Worm (Caenorhabditis elegans): ENCODE results near the gene clc-22.

DNA sequence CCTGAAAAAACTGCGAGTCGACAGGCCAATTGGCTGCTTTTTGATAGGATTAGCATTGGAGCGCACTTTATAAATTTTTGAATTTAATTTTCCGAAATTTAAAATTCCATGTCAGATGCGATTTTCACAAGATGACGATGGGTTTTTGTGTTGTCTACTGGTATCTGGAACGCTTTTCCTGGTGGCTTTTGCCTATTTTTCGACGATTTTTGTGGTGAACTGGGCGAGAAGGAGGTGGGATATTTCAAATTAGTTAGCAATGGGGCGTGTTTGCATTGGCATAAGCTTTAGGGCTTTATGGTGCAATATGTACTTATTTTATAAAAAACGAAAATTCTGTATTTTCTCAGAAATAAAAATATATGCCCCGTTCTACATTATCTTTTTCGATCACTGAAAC is 23.7 kb downstream of the clc-22 start, which contains the start of gene K10G6.9:
- TF ChIP-seq unc-42 (tag; optimal IDR thresholded peaks at IDR 0.05) (no peak), ceh-48 (tag; optimal IDR thresholded peaks at IDR 0.05) (no peak), unc-86 (tag; optimal IDR thresholded peaks at IDR 0.05) (no peak), ama-1 (optimal IDR thresholded peaks at IDR 0.05) (no peak), fax-1 (tag; optimal IDR thresholded peaks at IDR 0.05) (no peak), tbx-7 (tag; optimal IDR thresholded peaks at IDR 0.05) (no peak), eyg-1 (tag; optimal IDR thresholded peaks at IDR 0.05) (no peak), pat-9 (tag; optimal IDR thresholded peaks at IDR 0.05) (no peak), K02D7.2 (tag; optimal IDR thresholded peaks at IDR 0.05) (no peak), sox-4 (tag; optimal IDR thresholded peaks at IDR 0.05) (no peak), dmd-4 (tag; optimal IDR thresholded peaks at IDR 0.05; ENCODE audit: borderline replicate concordance) (no peak), pha-4 (tag; optimal IDR thresholded peaks at IDR 0.05) (no peak), K09A11.1 (tag; optimal IDR thresholded peaks at IDR 0.05; ENCODE audit: insufficient read depth) (no peak), hlh-15 (tag; optimal IDR thresholded peaks at IDR 0.05) (no peak)
